Worm (Caenorhabditis elegans) whole organism, L2 larva: ENCODE data around the gene H09F14.1.

Source experiments
- C34F6.9 ChIP-seq: fragments of 150-350 bp; optimal IDR thresholded peaks from 2 replicates; lab custom pipeline; 2014; ENCODE audit warnings: missing biosample characterization, missing genetic modification characterization
- F13H6.1 ChIP-seq: sonication (generic microtip); optimal IDR thresholded peaks from 2 replicates; lab custom pipeline; 2016; ENCODE audit warnings: missing genetic modification characterization, missing compliant biosample characterization
- Y55F3AM.14 ChIP-seq: fragments of 200-800 bp; sonication (Bioruptor generic); optimal IDR thresholded peaks from 2 replicates; lab custom pipeline; 2018; ENCODE audit warnings: mild to moderate bottlenecking, missing genetic modification characterization, missing compliant biosample characterization
- ZK546.5 ChIP-seq: sonication (generic microtip); optimal IDR thresholded peaks from 2 replicates; lab custom pipeline; 2017; ENCODE audit warnings: missing biosample characterization, missing genetic modification characterization
- alr-1 ChIP-seq: fragments of 150-350 bp; optimal IDR thresholded peaks from 2 replicates; lab custom pipeline; 2014; ENCODE audit warnings: missing biosample characterization, missing genetic modification characterization
- aly-2 ChIP-seq: fragments of 150-350 bp; optimal IDR thresholded peaks from 2 replicates; lab custom pipeline; 2014; ENCODE audit warnings: missing biosample characterization, missing genetic modification characterization
- ama-1 ChIP-seq: fragments of 150-350 bp; optimal IDR thresholded peaks from 2 replicates; lab custom pipeline; 2018; ENCODE audit warnings: inconsistent platforms
- blmp-1 ChIP-seq: sonication (generic microtip); optimal IDR thresholded peaks from 2 replicates; lab custom pipeline; 2017; ENCODE audit warnings: missing genetic modification characterization, mild to moderate bottlenecking, missing compliant biosample characterization, antibody characterized with exemption, moderate library complexity; ENCODE audit not compliant: insufficient read depth
- ceh-16 ChIP-seq: fragments of 150-350 bp; optimal IDR thresholded peaks from 2 replicates; lab custom pipeline; 2014; ENCODE audit warnings: missing biosample characterization, missing genetic modification characterization
- dmd-4 ChIP-seq: sonication (generic microtip); optimal IDR thresholded peaks from 2 replicates; lab custom pipeline; 2017; ENCODE audit warnings: missing biosample characterization, missing genetic modification characterization
- egl-27 ChIP-seq: sonication (generic microtip); optimal IDR thresholded peaks from 3 replicates; lab custom pipeline; 2017; ENCODE audit warnings: missing biosample characterization, missing genetic modification reagents, missing genetic modification characterization
- fos-1 ChIP-seq: fragments of 150-350 bp; optimal IDR thresholded peaks from 2 replicates; lab custom pipeline; 2014; ENCODE audit warnings: missing biosample characterization, missing genetic modification characterization
- gmeb-1 ChIP-seq: fragments of 150-350 bp; optimal IDR thresholded peaks from 2 replicates; lab custom pipeline; 2014; ENCODE audit warnings: missing biosample characterization, missing genetic modification characterization
- lin-11 ChIP-seq: fragments of 150-350 bp; sonication (generic microtip); optimal IDR thresholded peaks from 2 replicates; lab custom pipeline; 2014; ENCODE audit warnings: missing biosample characterization, missing genetic modification characterization, inconsistent platforms, mixed read lengths
- lin-13 ChIP-seq: fragments of 150-350 bp; optimal IDR thresholded peaks from 2 replicates; lab custom pipeline; 2014; ENCODE audit warnings: missing biosample characterization, missing genetic modification reagents, missing genetic modification characterization
- lin-39 ChIP-seq: fragments of 150-350 bp; optimal IDR thresholded peaks from 2 replicates; lab custom pipeline; 2014; ENCODE audit warnings: missing biosample characterization, missing genetic modification reagents, missing genetic modification characterization
- mab-5 ChIP-seq: fragments of 150-350 bp; optimal IDR thresholded peaks from 2 replicates; lab custom pipeline; 2014; ENCODE audit warnings: missing biosample characterization, missing genetic modification characterization
- mbf-1 ChIP-seq: sonication (generic microtip); optimal IDR thresholded peaks from 2 replicates; lab custom pipeline; 2017; ENCODE audit warnings: missing biosample characterization, missing genetic modification characterization
- mdl-1 ChIP-seq, 2 experiments: fragments of 150-350 bp in 1 of 2; sonication (generic microtip) in 1 of 2; optimal IDR thresholded peaks; 2 replicates each; lab custom pipeline; 2017; ENCODE audit warnings: missing biosample characterization in 2 of 2, missing genetic modification characterization in 2 of 2
- nhr-21 ChIP-seq: fragments of 150-350 bp; optimal IDR thresholded peaks from 2 replicates; lab custom pipeline; 2014; ENCODE audit warnings: missing biosample characterization, missing genetic modification characterization
- nhr-23 ChIP-seq: fragments of 150-350 bp; optimal IDR thresholded peaks from 2 replicates; lab custom pipeline; 2014; ENCODE audit warnings: missing biosample characterization, missing genetic modification reagents, missing genetic modification characterization
- nhr-25 ChIP-seq: fragments of 150-350 bp; sonication (generic microtip); optimal IDR thresholded peaks from 3 replicates; lab custom pipeline; 2014; ENCODE audit warnings: missing biosample characterization, missing genetic modification characterization
- nhr-6 ChIP-seq: fragments of 150-350 bp; optimal IDR thresholded peaks from 2 replicates; lab custom pipeline; 2014; ENCODE audit warnings: missing biosample characterization, missing genetic modification characterization
- nhr-77 ChIP-seq: fragments of 150-350 bp; optimal IDR thresholded peaks from 2 replicates; lab custom pipeline; 2014; ENCODE audit warnings: missing biosample characterization, missing genetic modification characterization
- skn-1 ChIP-seq: sonication (generic microtip); optimal IDR thresholded peaks from 2 replicates; lab custom pipeline; 2017; ENCODE audit warnings: missing biosample characterization, missing genetic modification characterization
- sma-3 ChIP-seq: sonication (generic microtip); optimal IDR thresholded peaks from 2 replicates; lab custom pipeline; 2016; ENCODE audit warnings: missing genetic modification reagents, missing genetic modification characterization, missing compliant biosample characterization
- sma-9 ChIP-seq, 2 experiments: fragments of 150-350 bp in 1 of 2; sonication (generic microtip) in 1 of 2; optimal IDR thresholded peaks; 2 replicates each; lab custom pipeline; 2014 to 2016; ENCODE audit warnings: missing genetic modification characterization in 2 of 2, mild to moderate bottlenecking in 1 of 2, missing biosample characterization in 1 of 2, missing compliant biosample characterization in 1 of 2, missing genetic modification reagents in 1 of 2, moderate library complexity in 1 of 2
- snpc-4 ChIP-seq: fragments of 150-350 bp; optimal IDR thresholded peaks from 2 replicates; lab custom pipeline; 2014; ENCODE audit warnings: missing biosample characterization, missing genetic modification characterization
- unc-39 ChIP-seq: fragments of 150-350 bp; optimal IDR thresholded peaks from 2 replicates; lab custom pipeline; 2014; ENCODE audit warnings: missing biosample characterization, missing genetic modification characterization
- unc-55 ChIP-seq: fragments of 150-350 bp; sonication (generic microtip); optimal IDR thresholded peaks from 3 replicates; lab custom pipeline; 2014; ENCODE audit warnings: missing biosample characterization, missing genetic modification reagents, missing genetic modification characterization
- zag-1 ChIP-seq: fragments of 150-350 bp; optimal IDR thresholded peaks from 2 replicates; lab custom pipeline; 2014; ENCODE audit warnings: missing biosample characterization, missing genetic modification characterization
- ztf-1 ChIP-seq: fragments of 200-800 bp; sonication (Bioruptor generic); conservative IDR thresholded peaks from 2 replicates; pipeline ENCODE4 v1.3.6; 2022; ENCODE audit warnings: missing genetic modification characterization, missing compliant biosample characterization
- ztf-11 ChIP-seq: sonication (generic microtip); optimal IDR thresholded peaks from 2 replicates; lab custom pipeline; 2017; ENCODE audit warnings: missing biosample characterization, missing genetic modification characterization
- ztf-4 ChIP-seq: fragments of 150-350 bp; optimal IDR thresholded peaks from 2 replicates; lab custom pipeline; 2014; ENCODE audit warnings: missing biosample characterization, missing genetic modification characterization

The H09F14.1 gene

DNA sequence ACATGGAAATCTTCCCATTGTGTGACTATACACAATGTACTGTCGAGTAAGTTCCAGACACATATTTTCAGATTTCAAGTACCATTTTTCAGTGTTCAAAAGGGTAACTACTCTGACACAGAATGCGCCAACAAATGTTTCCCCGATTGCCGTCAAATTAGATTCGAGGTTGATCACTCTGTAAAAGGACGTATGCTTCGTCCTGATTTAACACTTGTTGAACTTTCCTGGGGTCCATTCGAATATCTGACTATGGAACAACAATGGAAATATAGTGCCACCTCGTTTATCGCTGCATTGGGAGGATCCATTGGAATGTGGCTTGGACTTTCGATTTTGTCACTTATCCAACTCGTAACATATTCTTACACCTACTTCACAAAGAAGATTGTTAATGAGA, 41.2 kb downstream of the H09F14.1 start:
- TF ChIP-seq unc-39 (no peak), mab-5 (tag; lab: Kevin White, UChicago) (no peak), ztf-11 (tag; lab: Kevin White, UChicago) (no peak), alr-1 (tag; lab: Kevin White, UChicago) (no peak), nhr-77 (no peak), skn-1 (tag; lab: Kevin White, UChicago) (no peak), nhr-25 (tag; lab: Kevin White, UChicago) (no peak), ztf-1 (GFP tag; lab: Robert Waterston, UW) (no peak), C34F6.9 (tag; lab: Kevin White, UChicago) (no peak), ama-1 (no peak)

DNA sequence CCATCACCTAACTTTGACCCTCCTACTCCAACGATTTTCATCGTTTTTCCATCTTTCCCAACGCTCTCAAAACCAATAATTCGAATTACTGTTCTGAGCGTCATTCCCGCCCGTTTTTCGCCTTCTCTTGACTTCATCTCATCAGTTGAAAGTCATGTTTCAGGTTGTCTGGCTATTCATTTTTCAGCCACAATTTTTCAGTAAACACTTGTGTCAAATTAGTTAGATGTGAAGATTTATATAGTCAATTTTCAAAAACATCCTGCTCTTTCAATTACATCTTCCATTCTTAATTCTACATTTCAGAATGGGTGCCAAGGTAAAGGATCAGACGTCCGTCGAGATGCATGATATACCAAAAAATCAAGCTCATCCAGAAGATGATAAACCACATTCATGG, 42.8 kb downstream of the H09F14.1 start, which contains the start of gene del-6:
del-6 (plus strand) TSS at position 301 of the 400 bp plus-strand sequence.
- TF ChIP-seq lin-13 (GFP tag; lab: Kevin White, UChicago) (no peak), dmd-4 (no peak), nhr-6 (no peak), egl-27 (no peak), zag-1 (tag; lab: Kevin White, UChicago) (no peak)

DNA sequence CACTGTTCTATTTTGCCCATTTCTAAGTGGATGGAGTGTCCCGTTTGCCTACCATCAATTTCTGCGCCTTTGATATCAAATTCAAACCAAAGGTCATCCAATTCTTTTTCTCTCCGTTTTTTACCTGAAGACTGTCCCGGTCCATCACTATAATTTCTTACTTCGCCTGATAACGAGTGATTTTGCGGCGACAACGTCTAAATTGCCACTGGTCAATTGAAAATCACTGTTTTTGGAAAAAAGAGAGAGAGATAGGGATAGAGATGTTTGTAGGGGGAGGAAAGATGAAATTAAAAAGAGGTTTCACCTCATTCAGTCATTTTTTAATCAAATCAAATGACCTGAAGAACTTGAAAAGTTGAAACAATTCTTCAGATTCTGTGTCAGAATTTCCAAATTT, 43.9 kb downstream of the H09F14.1 start:
- TF ChIP-seq ztf-11 (tag; lab: Kevin White, UChicago) (no peak), mbf-1 (tag; lab: Kevin White, UChicago) (no peak), nhr-23 (tag; lab: Kevin White, UChicago) (no peak), gmeb-1 (tag; lab: Kevin White, UChicago) (no peak), sma-3 (peak; percentile 21), mdl-1 (tag; optimal IDR thresholded peaks at IDR 0.05; lab: Kevin White, UChicago) (no peak), aly-2 (tag; lab: Kevin White, UChicago) (no peak), skn-1 (tag; lab: Kevin White, UChicago) (no peak)

DNA sequence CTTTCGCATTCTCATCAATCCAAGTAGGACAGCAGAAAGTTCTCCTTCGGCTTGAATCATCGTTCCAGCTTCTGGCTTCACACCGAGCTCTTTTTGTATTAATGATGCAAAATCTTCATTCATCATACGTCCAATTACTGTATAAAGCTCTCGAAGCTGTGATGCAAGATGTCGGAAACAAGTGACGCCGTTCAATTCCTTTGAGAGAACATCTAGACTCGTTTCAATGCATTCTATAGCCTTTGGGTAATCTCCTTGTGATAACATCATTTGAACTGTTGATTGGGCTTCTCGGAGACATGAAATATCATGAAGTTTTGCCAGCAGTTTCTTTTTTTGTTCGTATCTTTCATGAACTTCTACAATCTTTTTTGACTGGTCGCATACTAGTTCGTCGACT, 46.9 kb downstream of the H09F14.1 start:
- no peak for TF ChIP-seq unc-39
- TF ChIP-seq fos-1 (tag; lab: Kevin White, UChicago) = no peak
- TF ChIP-seq dmd-4 = no peak
- TF ChIP-seq lin-39 (tag; lab: Kevin White, UChicago) = no peak
- TF ChIP-seq unc-55 (GFP tag; lab: Kevin White, UChicago) = no peak
- no peak for TF ChIP-seq skn-1 (tag; lab: Kevin White, UChicago)
- TF ChIP-seq ceh-16 (tag; lab: Kevin White, UChicago) = no peak
- no peak for TF ChIP-seq gmeb-1 (tag; lab: Kevin White, UChicago)

DNA sequence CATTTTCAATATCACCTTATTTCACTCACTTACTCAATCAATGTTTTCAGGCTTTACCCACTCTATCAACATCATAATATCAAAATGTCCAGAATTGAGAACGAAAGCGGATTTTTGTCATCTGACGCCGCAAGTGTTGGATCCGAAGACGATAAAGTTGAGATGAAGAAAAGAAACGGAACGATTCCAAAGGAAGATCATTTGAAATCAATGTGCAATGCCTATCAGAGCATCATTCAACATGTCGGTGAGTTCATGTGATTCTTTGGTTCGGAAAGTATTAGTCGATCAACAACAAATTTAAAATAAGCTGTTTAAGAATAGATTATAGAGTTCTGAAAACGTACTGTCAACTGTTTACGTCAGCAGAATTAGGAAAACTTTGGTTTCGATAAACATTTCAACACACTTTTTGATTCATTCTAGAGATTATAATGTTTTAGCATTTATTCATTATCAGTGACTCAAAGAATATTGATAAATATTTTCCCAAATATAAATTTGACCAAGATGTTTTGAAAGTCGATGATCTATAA, 50.5 kb downstream of the H09F14.1 start, which contains the start of gene cat-4:
cat-4 (plus strand) TSS at position 51 of the 536 bp plus-strand sequence.
- TF ChIP-seq ZK546.5 (tag; lab: Kevin White, UChicago) (no peak), nhr-21 (no peak), egl-27 (no peak), snpc-4 (no peak), ztf-4 (tag; lab: Kevin White, UChicago) (no peak), alr-1 (tag; lab: Kevin White, UChicago) (no peak), sma-3 (no peak), F13H6.1 (no peak), nhr-6 (no peak), fos-1 (tag; lab: Kevin White, UChicago) (no peak), gmeb-1 (tag; lab: Kevin White, UChicago) (peak; percentile 19), lin-11 (tag; lab: Kevin White, UChicago) (no peak), sma-9 (GFP tag; optimal IDR thresholded peaks at IDR 0.05; lab: Kevin White, UChicago) (peak; percentile 50), sma-9 (tag; optimal IDR thresholded peaks at IDR 0.05; lab: Kevin White, UChicago) (no peak), zag-1 (tag; lab: Kevin White, UChicago) (no peak)

DNA sequence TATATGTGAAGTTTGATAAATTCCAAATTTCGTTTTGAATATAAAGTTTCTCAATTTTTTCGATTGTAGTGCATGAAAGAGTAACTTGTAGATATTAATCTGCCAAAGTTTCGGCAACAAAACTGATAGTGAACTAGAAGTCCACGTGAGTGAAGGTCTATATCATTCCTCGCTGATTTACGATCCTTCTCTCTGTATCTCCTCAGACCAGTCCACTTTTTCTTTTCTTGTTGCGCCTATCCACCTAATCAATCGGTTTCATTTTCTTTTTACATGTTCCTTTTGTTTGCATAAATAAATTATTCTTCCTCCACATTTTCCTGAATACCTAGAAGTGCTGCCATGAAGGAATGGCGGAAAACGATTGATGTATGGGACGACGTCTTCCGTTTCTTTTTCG, 51.3 kb downstream of the H09F14.1 start:
- peak; percentile 17 for TF ChIP-seq blmp-1 (tag; lab: Kevin White, UChicago)
- TF ChIP-seq Y55F3AM.14 (GFP tag; lab: Kevin White, UChicago) = no peak
